Worm (Caenorhabditis elegans): ENCODE measurements around the gene F13A2.1.

F13A2.1 gene

DNA sequence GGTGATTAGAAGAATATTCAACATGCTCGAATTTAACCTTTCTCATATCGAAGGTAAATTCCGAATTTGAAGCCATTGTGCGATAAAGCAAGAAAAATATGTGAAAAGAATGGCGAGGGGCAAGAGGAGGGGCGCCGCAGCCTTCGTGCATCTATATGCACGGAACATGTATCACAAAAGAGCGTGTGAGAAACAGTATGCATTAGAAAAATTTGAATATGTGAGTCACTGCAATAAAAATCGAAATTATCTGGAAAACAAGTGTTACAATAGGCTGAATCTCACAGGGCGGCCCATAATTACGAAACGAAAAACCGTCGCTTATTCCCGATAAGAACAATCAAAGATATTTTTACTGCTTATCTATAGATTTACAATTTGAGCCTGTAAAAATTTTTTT is 19.7 kb upstream of the F13A2.1 start, which contains the start of gene F13A2.5:
TSS of gene F13A2.5 (minus strand) at position 101 of the 400 bp plus-strand sequence.
- TF ChIP-seq sox-2 (GFP tag; IDR thresholded peaks at IDR 0.05) (no peak), zip-5 (tag; optimal IDR thresholded peaks at IDR 0.05) (no peak), ceh-9 (tag; optimal IDR thresholded peaks at IDR 0.05) (no peak), madf-2 (tag; optimal IDR thresholded peaks at IDR 0.05) (no peak), unc-86 (tag; optimal IDR thresholded peaks at IDR 0.05) (no peak), pha-4 (tag; optimal IDR thresholded peaks at IDR 0.05) (no peak), pqm-1 (tag; optimal IDR thresholded peaks at IDR 0.05) (no peak), ceh-2 (tag; optimal IDR thresholded peaks at IDR 0.05) (no peak), pax-1 (tag; optimal IDR thresholded peaks at IDR 0.05) (no peak), rnt-1 (tag; optimal IDR thresholded peaks at IDR 0.05) (no peak), fkh-6 (tag; optimal IDR thresholded peaks at IDR 0.05) (no peak), unc-55 (GFP tag; optimal IDR thresholded peaks at IDR 0.05) (no peak), lim-6 (tag; optimal IDR thresholded peaks at IDR 0.05) (no peak), ceh-34 (tag; optimal IDR thresholded peaks at IDR 0.05) (no peak), K02D7.2 (tag; optimal IDR thresholded peaks at IDR 0.05) (no peak), elt-2 (tag; optimal IDR thresholded peaks at IDR 0.05) (no peak), C38D4.7 (GFP tag; optimal IDR thresholded peaks at IDR 0.05) (no peak)

DNA sequence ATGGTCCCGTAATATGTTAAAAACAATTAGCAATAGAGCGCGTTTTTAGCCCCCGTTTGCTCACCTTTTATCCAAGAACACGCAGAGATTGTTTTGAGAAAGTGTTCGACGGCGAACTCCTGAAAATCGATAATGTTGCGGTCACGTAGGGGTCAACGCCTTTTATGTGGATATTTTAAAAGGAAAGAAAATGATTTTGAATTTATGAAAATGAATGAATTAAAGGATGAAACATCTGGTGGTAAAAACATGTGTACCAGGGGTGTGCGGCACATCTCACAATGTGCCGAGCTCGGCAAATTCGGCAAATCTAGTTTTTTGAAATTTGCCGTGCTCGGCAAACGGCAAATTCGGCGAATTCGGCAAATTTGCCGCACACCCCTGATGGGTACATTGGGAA is 17.9 kb upstream of the F13A2.1 start, which contains the start of gene F13A2.4:
TSS of gene F13A2.4 (minus strand) at position 101 of the 400 bp plus-strand sequence.
- TF ChIP-seq nhr-11 (tag; optimal IDR thresholded peaks at IDR 0.05) (no peak), pax-1 (tag; optimal IDR thresholded peaks at IDR 0.05) (no peak), ceh-18 (tag; optimal IDR thresholded peaks at IDR 0.05) (no peak), fkh-6 (tag; optimal IDR thresholded peaks at IDR 0.05) (no peak), Y22D7AL.16 (tag; optimal IDR thresholded peaks at IDR 0.05) (no peak), pha-4 (tag; optimal IDR thresholded peaks at IDR 0.05) (no peak), rnt-1 (tag; optimal IDR thresholded peaks at IDR 0.05) (no peak), sdc-2 (tag; optimal IDR thresholded peaks at IDR 0.05) (no peak), pqm-1 (tag; optimal IDR thresholded peaks at IDR 0.05) (no peak), ztf-16 (tag; optimal IDR thresholded peaks at IDR 0.05) (no peak), ceh-9 (tag; optimal IDR thresholded peaks at IDR 0.05) (no peak), ceh-2 (tag; optimal IDR thresholded peaks at IDR 0.05) (no peak), hlh-30 (tag; optimal IDR thresholded peaks at IDR 0.05; ENCODE audit: insufficient read depth) (no peak)

DNA sequence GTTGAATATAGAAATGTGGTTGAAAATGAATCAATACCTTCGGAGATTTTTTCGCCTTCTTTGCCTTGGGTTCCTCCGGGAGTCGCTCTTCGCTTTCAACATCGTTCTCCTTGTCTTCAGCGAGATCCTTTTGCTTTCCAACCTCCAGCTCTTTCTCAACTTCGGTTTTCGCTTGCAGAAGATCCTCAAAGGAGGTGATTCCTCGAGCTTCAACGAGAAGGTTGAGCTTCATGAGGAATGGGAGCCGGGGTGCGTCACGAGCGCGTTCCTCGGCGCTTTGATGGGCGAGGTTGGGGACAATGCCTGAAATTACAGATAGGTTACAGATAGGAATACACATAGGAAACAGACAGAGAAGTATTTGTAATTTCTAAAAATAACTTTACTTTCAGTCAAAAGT is 16.7 kb upstream of the F13A2.1 start:
- TF ChIP-seq gmeb-2 (tag; optimal IDR thresholded peaks at IDR 0.05) (no peak), T23F11.4 (GFP tag; optimal IDR thresholded peaks at IDR 0.05) (no peak), ets-4 (tag; optimal IDR thresholded peaks at IDR 0.05) (no peak), sox-2 (GFP tag; IDR thresholded peaks at IDR 0.05) (no peak), ceh-6 (GFP tag; optimal IDR thresholded peaks at IDR 0.05) (no peak), mec-3 (tag; optimal IDR thresholded peaks at IDR 0.05; ENCODE audit: borderline replicate concordance) (no peak), pqm-1 (tag; optimal IDR thresholded peaks at IDR 0.05) (no peak), hlh-6 (tag; optimal IDR thresholded peaks at IDR 0.05) (no peak), fkh-10 (GFP tag; optimal IDR thresholded peaks at IDR 0.05) (no peak), nhr-232 (tag; optimal IDR thresholded peaks at IDR 0.05) (no peak), ceh-18 (tag; optimal IDR thresholded peaks at IDR 0.05) (no peak), tbx-2 (tag; optimal IDR thresholded peaks at IDR 0.05) (no peak), ceh-34 (tag; optimal IDR thresholded peaks at IDR 0.05) (no peak), K02D7.2 (tag; optimal IDR thresholded peaks at IDR 0.05) (no peak)

DNA sequence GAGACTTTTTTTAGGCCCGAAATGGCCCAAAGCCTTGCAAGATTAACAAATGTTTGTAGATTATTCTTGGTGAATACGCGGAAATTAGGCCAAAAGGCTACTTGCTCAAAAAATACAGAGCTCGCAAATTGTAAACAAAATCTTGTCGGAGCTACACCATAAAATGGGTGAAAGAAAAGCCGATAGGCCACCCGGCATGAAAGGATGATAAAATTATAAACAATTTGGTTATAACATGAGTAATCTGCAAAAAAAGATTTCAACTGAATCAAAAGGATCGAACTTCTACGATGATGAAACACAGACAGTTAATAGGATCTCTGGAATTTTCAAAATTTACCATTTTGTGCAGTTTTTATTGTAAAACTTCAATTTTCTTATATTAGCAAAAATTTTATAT is 15.9 kb upstream of the F13A2.1 start:
- no peak for TF ChIP-seq ets-4 (tag; optimal IDR thresholded peaks at IDR 0.05)
- TF ChIP-seq unc-86 (tag; optimal IDR thresholded peaks at IDR 0.05) = no peak
- no peak for TF ChIP-seq gmeb-2 (tag; optimal IDR thresholded peaks at IDR 0.05)
- TF ChIP-seq hlh-6 (tag; optimal IDR thresholded peaks at IDR 0.05) = no peak
- no peak for TF ChIP-seq ref-2 (tag; optimal IDR thresholded peaks at IDR 0.05)
- no peak for TF ChIP-seq tbx-7 (tag; optimal IDR thresholded peaks at IDR 0.05)
- no peak for TF ChIP-seq Y22D7AL.16 (tag; optimal IDR thresholded peaks at IDR 0.05)
- no peak for TF ChIP-seq fkh-10 (GFP tag; optimal IDR thresholded peaks at IDR 0.05)
- no peak for TF ChIP-seq F13H6.1 (tag; optimal IDR thresholded peaks at IDR 0.05)
- no peak for TF ChIP-seq lin-11 (tag; optimal IDR thresholded peaks at IDR 0.05)
- TF ChIP-seq ceh-9 (tag; optimal IDR thresholded peaks at IDR 0.05) = no peak
- no peak for TF ChIP-seq hlh-8 (tag; optimal IDR thresholded peaks at IDR 0.05)
- no peak for TF ChIP-seq fkh-6 (tag; optimal IDR thresholded peaks at IDR 0.05)

All from whole organism, late embryonic.